Fruit fly (Drosophila melanogaster): Measurements from ENCODE around the gene CG6686.

Gene CG6686

dm6 chr2L:11949917-11950316, 37.9 kb downstream of the CG6686 start (continued):
- no peak for TF ChIP-seq pzg (GFP tag; optimal IDR thresholded peaks at IDR 0.05)
- peak; percentile 0 for TF ChIP-seq CG9609 (GFP tag; optimal IDR thresholded peaks at IDR 0.05)
- TF ChIP-seq zfh2 (GFP tag; optimal IDR thresholded peaks at IDR 0.05), result no peak
- no peak for TF ChIP-seq corto (GFP tag; optimal IDR thresholded peaks at IDR 0.05)
- TF ChIP-seq dm (GFP tag; optimal IDR thresholded peaks at IDR 0.05), result no peak
- TF ChIP-seq tio (GFP tag; optimal IDR thresholded peaks at IDR 0.05), result peak; percentile 22
- peak; percentile 42 for TF ChIP-seq jumu (GFP tag; optimal IDR thresholded peaks at IDR 0.05)
- no peak for TF ChIP-seq HLH54F (GFP tag; optimal IDR thresholded peaks at IDR 0.05)
- peak; percentile 68 for TF ChIP-seq CG17328 (GFP tag; IDR thresholded peaks at IDR 0.05)
- no peak for TF ChIP-seq CG5180 (GFP tag; optimal IDR thresholded peaks at IDR 0.05)
- no peak for TF ChIP-seq NFAT (GFP tag; IDR thresholded peaks at IDR 0.05)
- no peak for TF ChIP-seq sug (tag; optimal IDR thresholded peaks at IDR 0.05)
- no peak for TF ChIP-seq Doc3 (GFP tag; IDR thresholded peaks at IDR 0.05; ENCODE audit: partially characterized antibody)
- no peak for TF ChIP-seq CG14965 (GFP tag; optimal IDR thresholded peaks at IDR 0.05; ENCODE audit: borderline replicate concordance)
- no peak for TF ChIP-seq CG4617 (GFP tag; optimal IDR thresholded peaks at IDR 0.05; ENCODE audit: borderline replicate concordance)
- TF ChIP-seq CG2875 (GFP tag; optimal IDR thresholded peaks at IDR 0.05), result peak; percentile 15
- TF ChIP-seq CG7745 (tag; optimal IDR thresholded peaks at IDR 0.05), result no peak
- peak; percentile 22 for TF ChIP-seq CG13775 (GFP tag; optimal IDR thresholded peaks at IDR 0.05)
- TF ChIP-seq CG7928 (GFP tag; optimal IDR thresholded peaks at IDR 0.05), result no peak
- no peak for TF ChIP-seq HmgD (GFP tag; optimal IDR thresholded peaks at IDR 0.05)
- no peak for TF ChIP-seq sc (optimal IDR thresholded peaks at IDR 0.05)
- peak; percentile 6 for TF ChIP-seq sc (GFP tag; optimal IDR thresholded peaks at IDR 0.05)
- peak; percentile 54 for TF ChIP-seq CG11696 (GFP tag; IDR thresholded peaks at IDR 0.05)
- no peak for TF ChIP-seq cato (GFP tag; optimal IDR thresholded peaks at IDR 0.05; ENCODE audit: borderline replicate concordance)
- TF ChIP-seq klu (GFP tag; IDR thresholded peaks at IDR 0.05), result 0 out of 2 replicates have a peak, but pooled peaks have one; percentile 18
- TF ChIP-seq jigr1 (GFP tag; IDR thresholded peaks at IDR 0.05), result no peak
- no peak; the same call in 1 of the 2 replicates for TF ChIP-seq Ravus (GFP tag; IDR thresholded peaks at IDR 0.05)
- TF ChIP-seq Hr3 (GFP tag; optimal IDR thresholded peaks at IDR 0.05), result no peak
- TF ChIP-seq gcm (GFP tag; optimal IDR thresholded peaks at IDR 0.05), result no peak
- no peak for TF ChIP-seq slou (GFP tag; optimal IDR thresholded peaks at IDR 0.05)
- peak; percentile 37 for TF ChIP-seq NfI (GFP tag; optimal IDR thresholded peaks at IDR 0.05)
- no peak for TF ChIP-seq Dp (GFP tag; optimal IDR thresholded peaks at IDR 0.05)
- peak in 1 of 2 experiments; percentile 41 for TF ChIP-seq Hr51 (GFP tag; optimal IDR thresholded peaks at IDR 0.05)
- no peak for TF ChIP-seq CG3838 (GFP tag; optimal IDR thresholded peaks at IDR 0.05)
- TF ChIP-seq CG34376 (GFP tag; optimal IDR thresholded peaks at IDR 0.05), result no peak
- no peak; the same call in 1 of the 2 replicates for TF ChIP-seq CG10366 (GFP tag; IDR thresholded peaks at IDR 0.05)
- peak; percentile 14 for TF ChIP-seq CG10209 (GFP tag; optimal IDR thresholded peaks at IDR 0.05)
- TF ChIP-seq H15 (GFP tag; IDR thresholded peaks at IDR 0.05), result 0 out of 3 replicates have a peak, but pooled peaks have one; percentile 14
- peak; percentile 41; the same call in 1 of the 2 replicates for TF ChIP-seq CG31441 (GFP tag; IDR thresholded peaks at IDR 0.05)
- TF ChIP-seq CG2129 (GFP tag; IDR thresholded peaks at IDR 0.05; ENCODE audit: partially characterized antibody), result no peak
- TF ChIP-seq CG8281 (tag; optimal IDR thresholded peaks at IDR 0.05), result no peak
- TF ChIP-seq CG9932 (GFP tag; IDR thresholded peaks at IDR 0.05), result no peak
- TF ChIP-seq az2 (GFP tag; optimal IDR thresholded peaks at IDR 0.05), result peak; percentile 46
- 0 out of 3 replicates have a peak, but pooled peaks have one; percentile 23 for TF ChIP-seq CG17361 (GFP tag; IDR thresholded peaks at IDR 0.05)
- no peak for TF ChIP-seq CG4707 (GFP tag; optimal IDR thresholded peaks at IDR 0.05)
- TF ChIP-seq CG6854 (GFP tag; optimal IDR thresholded peaks at IDR 0.05), result no peak
- no peak for TF ChIP-seq aop (GFP tag; IDR thresholded peaks at IDR 0.05)
- no peak for TF ChIP-seq CG7786 (GFP tag; optimal IDR thresholded peaks at IDR 0.05)
- no peak for TF ChIP-seq danr (GFP tag; IDR thresholded peaks at IDR 0.05)
- peak; percentile 20 for TF ChIP-seq CG9817 (tag; optimal IDR thresholded peaks at IDR 0.05)
- TF ChIP-seq NC2β (GFP tag; optimal IDR thresholded peaks at IDR 0.05), result peak; percentile 8

All from whole organism, embryonic.